Worm (Caenorhabditis elegans): ENCODE results near the gene Y49E10.18.

DNA sequence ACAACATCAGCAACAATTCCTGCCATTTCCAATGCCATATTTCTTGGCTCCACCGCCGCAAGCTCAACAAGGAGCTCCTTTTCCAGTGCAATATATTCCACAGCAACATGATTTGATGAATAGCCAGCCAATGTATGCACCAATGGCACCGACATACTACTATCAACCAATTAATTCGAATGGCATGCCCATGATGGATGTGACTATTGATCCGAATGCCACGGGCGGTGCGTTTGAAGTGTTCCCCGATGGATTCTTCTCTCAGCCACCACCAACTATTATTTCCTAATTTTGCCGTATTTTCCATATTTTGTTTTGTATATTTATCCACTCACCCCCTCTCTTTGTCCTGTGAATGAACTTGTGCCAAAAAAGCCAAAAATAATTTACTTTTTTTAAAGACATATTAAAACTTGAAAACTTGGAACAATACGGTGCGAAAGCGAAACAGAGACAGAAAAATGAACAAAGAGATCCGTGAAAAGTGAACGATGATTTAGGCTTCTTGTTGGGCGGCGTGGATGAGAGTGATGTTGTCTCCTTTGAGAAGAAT, 17.0 kb downstream of the Y49E10.18 start:
- TF ChIP-seq ama-1 (optimal IDR thresholded peaks at IDR 0.05) = no peak
- TF ChIP-seq unc-62 (GFP tag; optimal IDR thresholded peaks at IDR 0.05) = no peak
- no peak for TF ChIP-seq elt-3 (tag; optimal IDR thresholded peaks at IDR 0.05)
- no peak for TF ChIP-seq R02D3.7 (tag; optimal IDR thresholded peaks at IDR 0.05)
- no peak for TF ChIP-seq nhr-25 (tag; optimal IDR thresholded peaks at IDR 0.05)
- no peak for TF ChIP-seq fos-1 (tag; optimal IDR thresholded peaks at IDR 0.05)
- no peak for TF ChIP-seq egl-27 (tag; optimal IDR thresholded peaks at IDR 0.05)

Data from whole organism, L2 larva.